In genomic region chr3L:817708-818107, dm6 we compare ENCODE assay signal across 3 fruit fly cellular contexts.
TF ChIP-seq lines count a peak whose summit lies in the region.

No protein-coding gene starts in this region.

TF ChIP-seq in whole organism, embryonic, 481 proteins besides CTCF, POLR2A, EP300 and RAD21 (continued from another document):
- no peak for TF ChIP-seq Neu2 (GFP tag; optimal IDR thresholded peaks at IDR 0.05; lab: Kevin White, UChicago; ENCODE audit: borderline replicate concordance)
- TF ChIP-seq cas (GFP tag; IDR thresholded peaks at IDR 0.05; lab: Robert Waterston, UW), result no peak
- TF ChIP-seq CG7963 (GFP tag; IDR thresholded peaks at IDR 0.05; lab: Robert Waterston, UW; ENCODE audit: partially characterized antibody), result no peak
- no peak for TF ChIP-seq CG31365 (tag; optimal IDR thresholded peaks at IDR 0.05; lab: Kevin White, UChicago)
- TF ChIP-seq nerfin-2 (GFP tag; IDR thresholded peaks at IDR 0.05; lab: Robert Waterston, UW; ENCODE audit: partially characterized antibody), result no peak
- no peak for TF ChIP-seq zfh1 (GFP tag; IDR thresholded peaks at IDR 0.05; lab: Robert Waterston, UW)
- 0 out of 2 replicates have a peak, but pooled peaks have one; percentile 17 for TF ChIP-seq Drgx (GFP tag; IDR thresholded peaks at IDR 0.05; lab: Robert Waterston, UW)
- no peak for TF ChIP-seq CG9817 (tag; optimal IDR thresholded peaks at IDR 0.05; lab: Kevin White, UChicago)
- no peak for TF ChIP-seq dpn (GFP tag; optimal IDR thresholded peaks at IDR 0.05; lab: Kevin White, UChicago)
- TF ChIP-seq CG8281 (tag; optimal IDR thresholded peaks at IDR 0.05; lab: Kevin White, UChicago), result no peak
- peak; percentile 12 for TF ChIP-seq dmrt99B (tag; optimal IDR thresholded peaks at IDR 0.05; lab: Kevin White, UChicago)
- TF ChIP-seq CG6689 (GFP tag; IDR thresholded peaks at IDR 0.05; lab: Robert Waterston, UW), result no peak
- TF ChIP-seq CG10147 (GFP tag; optimal IDR thresholded peaks at IDR 0.05; lab: Kevin White, UChicago), result no peak
- TF ChIP-seq unpg (GFP tag; optimal IDR thresholded peaks at IDR 0.05; lab: Kevin White, UChicago), result peak; percentile 30
- TF ChIP-seq CG33557 (GFP tag; optimal IDR thresholded peaks at IDR 0.05; lab: Kevin White, UChicago), result no peak
- no peak for TF ChIP-seq Dfd (GFP tag; optimal IDR thresholded peaks at IDR 0.05; lab: Kevin White, UChicago)
- TF ChIP-seq ssp (GFP tag; IDR thresholded peaks at IDR 0.05; lab: Robert Waterston, UW), result no peak
- no peak for TF ChIP-seq CG6254 (GFP tag; optimal IDR thresholded peaks at IDR 0.05; lab: Kevin White, UChicago)
- TF ChIP-seq gem (tag; optimal IDR thresholded peaks at IDR 0.05; lab: Kevin White, UChicago), result peak; percentile 36
- TF ChIP-seq NC2α (GFP tag; optimal IDR thresholded peaks at IDR 0.05; lab: Kevin White, UChicago), result no peak
- TF ChIP-seq Fer1 (GFP tag; optimal IDR thresholded peaks at IDR 0.05; lab: Kevin White, UChicago), result no peak
- TF ChIP-seq B-H1 (GFP tag; IDR thresholded peaks at IDR 0.05; lab: Robert Waterston, UW), result 0 out of 3 replicates have a peak, but pooled peaks have one; percentile 31
- TF ChIP-seq Oaz (GFP tag; IDR thresholded peaks at IDR 0.05; lab: Robert Waterston, UW), result peak; percentile 22; the same call in 1 of the 2 replicates
- TF ChIP-seq CG11085 (GFP tag; IDR thresholded peaks at IDR 0.05; lab: Robert Waterston, UW), result no peak
- no peak for TF ChIP-seq fd64A (GFP tag; optimal IDR thresholded peaks at IDR 0.05; lab: Kevin White, UChicago)
- no peak for TF ChIP-seq HmgD (GFP tag; optimal IDR thresholded peaks at IDR 0.05; lab: Kevin White, UChicago)
- TF ChIP-seq row (GFP tag; IDR thresholded peaks at IDR 0.05; lab: Robert Waterston, UW), result peak; percentile 15; the same call in 1 of the 3 replicates
- TF ChIP-seq CG12236 (GFP tag; optimal IDR thresholded peaks at IDR 0.05; lab: Kevin White, UChicago), result no peak

TF ChIP-seq in whole organism, prepupa, 60 proteins besides CTCF, POLR2A, EP300 and RAD21 (continued from another document):
- peak; percentile 37 for TF ChIP-seq cyc (GFP tag; optimal IDR thresholded peaks at IDR 0.05; lab: Kevin White, UChicago)
- no peak for TF ChIP-seq Blimp-1 (GFP tag; optimal IDR thresholded peaks at IDR 0.05; lab: Kevin White, UChicago)
- peak; percentile 36 for TF ChIP-seq net (GFP tag; optimal IDR thresholded peaks at IDR 0.05; lab: Kevin White, UChicago)
- no peak for TF ChIP-seq fd85E (GFP tag; optimal IDR thresholded peaks at IDR 0.05; lab: Kevin White, UChicago)
- TF ChIP-seq achi (GFP tag; optimal IDR thresholded peaks at IDR 0.05; lab: Kevin White, UChicago), result peak; percentile 49
- peak; percentile 74 for TF ChIP-seq Met (GFP tag; optimal IDR thresholded peaks at IDR 0.05; lab: Kevin White, UChicago)
- no peak for TF ChIP-seq fd59A (GFP tag; optimal IDR thresholded peaks at IDR 0.05; lab: Kevin White, UChicago)
- TF ChIP-seq CG10631 (GFP tag; optimal IDR thresholded peaks at IDR 0.05; lab: Kevin White, UChicago), result peak; percentile 50
- TF ChIP-seq Gug (GFP tag; IDR thresholded peaks at IDR 0.05; lab: Robert Waterston, UW), result no peak
- TF ChIP-seq CG8632 (GFP tag; optimal IDR thresholded peaks at IDR 0.05; lab: Kevin White, UChicago), result peak; percentile 47
- TF ChIP-seq CG6276 (GFP tag; optimal IDR thresholded peaks at IDR 0.05; lab: Kevin White, UChicago), result no peak
- TF ChIP-seq CG15336 (GFP tag; IDR thresholded peaks at IDR 0.05; lab: Robert Waterston, UW), result no peak
- peak; percentile 39 for TF ChIP-seq Ets96B (tag; optimal IDR thresholded peaks at IDR 0.05; lab: Kevin White, UChicago)
- TF ChIP-seq Eip75B (GFP tag; optimal IDR thresholded peaks at IDR 0.05; lab: Kevin White, UChicago), result peak; percentile 54
- TF ChIP-seq dac (GFP tag; optimal IDR thresholded peaks at IDR 0.05; lab: Kevin White, UChicago), result no peak
- TF ChIP-seq CG3032 (tag; optimal IDR thresholded peaks at IDR 0.05; lab: Kevin White, UChicago), result peak; percentile 7
- peak; percentile 92 for TF ChIP-seq Eip78C (GFP tag; lab: Kevin White, UChicago)
- peak; percentile 35; the same call in 1 of the 3 replicates for TF ChIP-seq CG6163 (GFP tag; IDR thresholded peaks at IDR 0.05; lab: Robert Waterston, UW)
- TF ChIP-seq CG6854 (GFP tag; optimal IDR thresholded peaks at IDR 0.05; lab: Kevin White, UChicago), result peak; percentile 37
- TF ChIP-seq Ets21C (GFP tag; optimal IDR thresholded peaks at IDR 0.05; lab: Kevin White, UChicago), result peak; percentile 30
- no peak for TF ChIP-seq CG9139 (GFP tag; optimal IDR thresholded peaks at IDR 0.05; lab: Kevin White, UChicago)
- TF ChIP-seq Lpt (GFP tag; optimal IDR thresholded peaks at IDR 0.05; lab: Kevin White, UChicago), result no peak
- no peak for TF ChIP-seq fkh (GFP tag; optimal IDR thresholded peaks at IDR 0.05; lab: Kevin White, UChicago)
- TF ChIP-seq CG16779 (tag; optimal IDR thresholded peaks at IDR 0.05; lab: Kevin White, UChicago), result no peak
- peak; percentile 56 for TF ChIP-seq OdsH (GFP tag; optimal IDR thresholded peaks at IDR 0.05; lab: Kevin White, UChicago)
- TF ChIP-seq Sox102F (GFP tag; optimal IDR thresholded peaks at IDR 0.05; lab: Kevin White, UChicago), result peak; percentile 69
- no peak for TF ChIP-seq CG32006 (GFP tag; optimal IDR thresholded peaks at IDR 0.05; lab: Kevin White, UChicago)
- peak; percentile 60 for TF ChIP-seq CG11762 (GFP tag; optimal IDR thresholded peaks at IDR 0.05; lab: Kevin White, UChicago; ENCODE audit: insufficient read depth)
- TF ChIP-seq topi (GFP tag; optimal IDR thresholded peaks at IDR 0.05; lab: Kevin White, UChicago), result peak; percentile 67
- TF ChIP-seq acj6 (GFP tag; optimal IDR thresholded peaks at IDR 0.05; lab: Kevin White, UChicago), result peak; percentile 69
- TF ChIP-seq CG8119 (GFP tag; IDR thresholded peaks at IDR 0.05; lab: Robert Waterston, UW), result peak; percentile 43; the same call in 1 of the 3 replicates
- peak; percentile 54 for TF ChIP-seq lz (GFP tag; optimal IDR thresholded peaks at IDR 0.05; lab: Kevin White, UChicago)
- no peak for TF ChIP-seq Hr38 (GFP tag; optimal IDR thresholded peaks at IDR 0.05; lab: Kevin White, UChicago)
- peak; percentile 16 for TF ChIP-seq CG1621 (tag; optimal IDR thresholded peaks at IDR 0.05; lab: Kevin White, UChicago)
- TF ChIP-seq spab (GFP tag; optimal IDR thresholded peaks at IDR 0.05; lab: Kevin White, UChicago), result no peak
- TF ChIP-seq CG11294 (GFP tag; IDR thresholded peaks at IDR 0.05; lab: Robert Waterston, UW), result no peak
TF ChIP-seq in whole organism, prepupa: peak in this region for 40.

TF ChIP-seq in whole organism, wandering third instar larva, 38 proteins besides CTCF, POLR2A, EP300 and RAD21 (continued from another document):
- TF ChIP-seq usp (GFP tag; optimal IDR thresholded peaks at IDR 0.05; lab: Kevin White, UChicago) (no peak), Vsx2 (GFP tag; optimal IDR thresholded peaks at IDR 0.05; lab: Kevin White, UChicago; ENCODE audit: partially characterized antibody) (no peak), Hr83 (GFP tag; optimal IDR thresholded peaks at IDR 0.05; lab: Kevin White, UChicago; ENCODE audit: poor library complexity, severe bottlenecking) (no peak), Myc (optimal IDR thresholded peaks at IDR 0.05; lab: Kevin White, UChicago) (no peak), tai (GFP tag; optimal IDR thresholded peaks at IDR 0.05; lab: Kevin White, UChicago) (peak; percentile 56)
